Fruit fly (Drosophila melanogaster) whole organism, wandering third instar larva: ENCODE results near the gene CG32588.

Experiments used
- Hr83 ChIP-seq: fragments of 200-300 bp; sonication (Bioruptor generic); optimal IDR thresholded peaks from 2 replicates; lab custom pipeline; 2016; ENCODE audit warnings: missing biosample characterization, mild to moderate bottlenecking, missing genetic modification characterization, moderate library complexity; ENCODE audit not compliant: poor library complexity, severe bottlenecking
- Myc ChIP-seq: fragments of >200 bp; optimal IDR thresholded peaks from 2 replicates; lab custom pipeline; 2017
- Vsx2 ChIP-seq: fragments of 200-300, 225-300 bp; sonication (Bioruptor generic); optimal IDR thresholded peaks from 2 replicates; lab custom pipeline; 2018; ENCODE audit warnings: missing biosample characterization, missing genetic modification characterization; ENCODE audit not compliant: partially characterized antibody
- br ChIP-seq: fragments of 200-800 bp; sonication (Bioruptor generic); optimal IDR thresholded peaks from 2 replicates; lab custom pipeline; 2016; ENCODE audit warnings: missing biosample characterization, missing genetic modification characterization
- brk ChIP-seq: fragments of 200-800 bp; sonication (Bioruptor generic); optimal IDR thresholded peaks from 2 replicates; lab custom pipeline; 2016; ENCODE audit warnings: missing biosample characterization, mild to moderate bottlenecking, missing genetic modification characterization
- dl ChIP-seq, 2 experiments: fragments of 175-275, 200-275 bp in 1 of 2; fragments of 200-275 bp in 1 of 2; sonication (Bioruptor generic); optimal IDR thresholded peaks; lab custom pipeline; 2018; ENCODE audit warnings: mild to moderate bottlenecking in 2 of 2, missing biosample characterization in 2 of 2, missing genetic modification characterization in 2 of 2, moderate library complexity in 2 of 2; ENCODE audit not compliant: partially characterized antibody in 2 of 2, insufficient read depth in 1 of 2
- fru ChIP-seq: fragments of 200-800 bp; sonication (Bioruptor generic); optimal IDR thresholded peaks from 3 replicates; lab custom pipeline; 2016; ENCODE audit warnings: missing biosample characterization, mild to moderate bottlenecking, missing genetic modification characterization
- h ChIP-seq: fragments of 200-800 bp; sonication (Bioruptor generic); optimal IDR thresholded peaks from 3 replicates; lab custom pipeline; 2016; ENCODE audit warnings: missing biosample characterization, mild to moderate bottlenecking, missing genetic modification characterization
- lola ChIP-seq: fragments of >200 bp; optimal IDR thresholded peaks from 2 replicates; lab custom pipeline; 2017; ENCODE audit warnings: missing biosample characterization, missing genetic modification characterization
- pan ChIP-seq: fragments of >200 bp; optimal IDR thresholded peaks from 2 replicates; lab custom pipeline; 2017
- psq ChIP-seq: fragments of 200-800 bp; sonication (Bioruptor generic); optimal IDR thresholded peaks from 3 replicates; lab custom pipeline; 2017; ENCODE audit warnings: missing biosample characterization, mild to moderate bottlenecking, missing genetic modification characterization, moderate library complexity
- sage ChIP-seq: fragments of 200-800 bp; sonication (Bioruptor generic); optimal IDR thresholded peaks from 2 replicates; lab custom pipeline; 2016; ENCODE audit warnings: missing biosample characterization, mild to moderate bottlenecking, missing genetic modification characterization
- usp ChIP-seq: fragments of >200 bp; optimal IDR thresholded peaks from 2 replicates; lab custom pipeline; 2017; ENCODE audit warnings: missing biosample characterization, missing genetic modification characterization

- TF ChIP-seq pan (lab: Kevin White, UChicago) (no peak), fru (GFP tag; lab: Kevin White, UChicago) (no peak), usp (no peak), Hr83 (GFP tag; lab: Kevin White, UChicago) (no peak), Myc (lab: Kevin White, UChicago) (no peak), Vsx2 (no peak), dl (GFP tag; optimal IDR thresholded peaks at IDR 0.05; lab: Kevin White, UChicago; ENCODE audit: insufficient read depth in 1 of 2, partially characterized antibody in 2 of 2) (no peak), br (no peak), lola (GFP tag; lab: Kevin White, UChicago) (no peak), h (no peak), brk (no peak), sage (no peak), psq (GFP tag; lab: Kevin White, UChicago) (no peak)
These were observed 49.2 kb downstream of the CG32588 start for dm6 chrX:15157230-15157629.
